Worm (Caenorhabditis elegans) whole organism, mixed stage, embryonic: Measurements from ENCODE around the gene H02F09.3.

Experiments used
- M03D4.4 ChIP-seq: sonication (generic microtip); optimal IDR thresholded peaks from 2 replicates; lab custom pipeline; 2017; ENCODE audit warnings: mild to moderate bottlenecking, missing genetic modification characterization, missing compliant biosample characterization
- bed-3 ChIP-seq: fragments of 200-800 bp; sonication (Bioruptor generic); optimal IDR thresholded peaks from 3 replicates; lab custom pipeline; 2018; ENCODE audit warnings: mild to moderate bottlenecking, missing genetic modification characterization, moderate library complexity, missing compliant biosample characterization
- ceh-39 ChIP-seq: fragments of 150-350 bp; optimal IDR thresholded peaks from 2 replicates; lab custom pipeline; 2014; ENCODE audit warnings: missing biosample characterization, missing genetic modification characterization
- ceh-43 ChIP-seq: fragments of 200-800 bp; sonication (Bioruptor generic); optimal IDR thresholded peaks from 2 replicates; lab custom pipeline; 2018; ENCODE audit warnings: mild to moderate bottlenecking, missing genetic modification characterization, moderate library complexity, missing compliant biosample characterization
- ceh-83 ChIP-seq: fragments of 200-800 bp; sonication (Bioruptor generic); optimal IDR thresholded peaks from 2 replicates; lab custom pipeline; 2018; ENCODE audit warnings: mild to moderate bottlenecking, missing genetic modification characterization, missing compliant biosample characterization
- ces-1 ChIP-seq: fragments of 150-350 bp; optimal IDR thresholded peaks from 2 replicates; lab custom pipeline; 2014; ENCODE audit warnings: missing biosample characterization, missing genetic modification reagents, missing genetic modification characterization
- cnd-1 ChIP-seq: fragments of 200-800 bp; sonication (Bioruptor generic); optimal IDR thresholded peaks from 2 replicates; lab custom pipeline; 2018; ENCODE audit warnings: mild to moderate bottlenecking, missing genetic modification characterization, missing compliant biosample characterization
- elt-1 ChIP-seq: sonication (generic microtip); optimal IDR thresholded peaks from 2 replicates; lab custom pipeline; 2017; ENCODE audit warnings: missing genetic modification characterization, mild to moderate bottlenecking, missing compliant biosample characterization, antibody characterized with exemption, moderate library complexity, borderline replicate concordance; ENCODE audit not compliant: insufficient read depth
- elt-3 ChIP-seq: fragments of 150-350 bp; optimal IDR thresholded peaks from 2 replicates; lab custom pipeline; 2014; ENCODE audit warnings: missing biosample characterization, missing genetic modification characterization
- flh-1 ChIP-seq: fragments of 200-800 bp; sonication (Bioruptor generic); optimal IDR thresholded peaks from 2 replicates; lab custom pipeline; 2018; ENCODE audit warnings: mild to moderate bottlenecking, missing genetic modification characterization, moderate library complexity, missing compliant biosample characterization
- ham-2 ChIP-seq: fragments of 200-800 bp; sonication (Bioruptor generic); optimal IDR thresholded peaks from 2 replicates; lab custom pipeline; 2018; ENCODE audit warnings: mild to moderate bottlenecking, missing genetic modification characterization, missing compliant biosample characterization
- hlh-1 ChIP-seq: fragments of 150-350 bp; optimal IDR thresholded peaks from 2 replicates; lab custom pipeline; 2014; ENCODE audit warnings: missing biosample characterization, missing genetic modification reagents, missing genetic modification characterization
- lin-13 ChIP-seq: fragments of 150-350 bp; optimal IDR thresholded peaks from 2 replicates; lab custom pipeline; 2014; ENCODE audit warnings: missing biosample characterization, missing genetic modification characterization
- lin-32 ChIP-seq: fragments of 200-800 bp; sonication (Bioruptor generic); optimal IDR thresholded peaks from 2 replicates; lab custom pipeline; 2018; ENCODE audit warnings: mild to moderate bottlenecking, missing genetic modification characterization, missing compliant biosample characterization
- lsy-2 ChIP-seq: fragments of 150-350 bp; optimal IDR thresholded peaks from 2 replicates; lab custom pipeline; 2014; ENCODE audit warnings: missing biosample characterization, missing genetic modification characterization
- mab-5 ChIP-seq: fragments of 150-350 bp; optimal IDR thresholded peaks from 2 replicates; lab custom pipeline; 2014; ENCODE audit warnings: missing biosample characterization, missing genetic modification characterization
- mep-1 ChIP-seq: fragments of 150-350 bp; optimal IDR thresholded peaks from 2 replicates; lab custom pipeline; 2017; ENCODE audit warnings: missing biosample characterization, missing genetic modification reagents, missing genetic modification characterization, inconsistent platforms
- mls-2 ChIP-seq: sonication (generic microtip); optimal IDR thresholded peaks from 2 replicates; lab custom pipeline; 2016; ENCODE audit warnings: mild to moderate bottlenecking, missing genetic modification characterization, moderate library complexity, missing compliant biosample characterization
- nhr-12 ChIP-seq: fragments of 150-350 bp; optimal IDR thresholded peaks from 2 replicates; lab custom pipeline; 2014; ENCODE audit warnings: missing biosample characterization, missing genetic modification characterization
- nhr-2 ChIP-seq: fragments of 150-350 bp; optimal IDR thresholded peaks from 2 replicates; lab custom pipeline; 2014; ENCODE audit warnings: missing biosample characterization, missing genetic modification characterization
- nhr-237 ChIP-seq: fragments of 150-350 bp; optimal IDR thresholded peaks from 2 replicates; lab custom pipeline; 2014; ENCODE audit warnings: missing biosample characterization, missing genetic modification characterization
- nhr-28 ChIP-seq: fragments of 150-350 bp; optimal IDR thresholded peaks from 2 replicates; lab custom pipeline; 2014; ENCODE audit warnings: missing biosample characterization, missing genetic modification characterization
- nhr-76 ChIP-seq: sonication (generic microtip); optimal IDR thresholded peaks from 2 replicates; lab custom pipeline; 2017; ENCODE audit warnings: missing biosample characterization, missing genetic modification characterization
- sem-2 ChIP-seq: fragments of 200-800 bp; sonication (Bioruptor generic); optimal IDR thresholded peaks from 2 replicates; lab custom pipeline; 2018; ENCODE audit warnings: mild to moderate bottlenecking, missing genetic modification characterization, missing compliant biosample characterization
- snpc-4 ChIP-seq: fragments of 150-350 bp; optimal IDR thresholded peaks from 2 replicates; lab custom pipeline; 2014; ENCODE audit warnings: missing biosample characterization, missing genetic modification characterization
- sptf-1 ChIP-seq: sonication (generic microtip); optimal IDR thresholded peaks from 2 replicates; lab custom pipeline; 2017; ENCODE audit warnings: mild to moderate bottlenecking, missing genetic modification characterization, moderate library complexity, missing compliant biosample characterization
- tbx-8 ChIP-seq: fragments of 200-800 bp; sonication (Bioruptor generic); optimal IDR thresholded peaks from 2 replicates; lab custom pipeline; 2018; ENCODE audit warnings: mild to moderate bottlenecking, missing genetic modification characterization, moderate library complexity, missing compliant biosample characterization
- unc-120 ChIP-seq: sonication (generic microtip); optimal IDR thresholded peaks from 2 replicates; lab custom pipeline; 2017; ENCODE audit warnings: missing genetic modification characterization, missing compliant biosample characterization; ENCODE audit not compliant: poor library complexity, severe bottlenecking
- unc-39 ChIP-seq: fragments of 150-350 bp; optimal IDR thresholded peaks from 2 replicates; lab custom pipeline; 2014; ENCODE audit warnings: missing biosample characterization, missing genetic modification characterization
- unc-62 ChIP-seq: fragments of 150-350 bp; optimal IDR thresholded peaks from 2 replicates; lab custom pipeline; 2014; ENCODE audit warnings: missing biosample characterization, missing genetic modification reagents, missing genetic modification characterization
- zip-8 ChIP-seq: fragments of 150-350 bp; optimal IDR thresholded peaks from 2 replicates; lab custom pipeline; 2014; ENCODE audit warnings: missing biosample characterization, missing genetic modification characterization
- ztf-11 ChIP-seq: fragments of 150-350 bp; optimal IDR thresholded peaks from 2 replicates; lab custom pipeline; 2014; ENCODE audit warnings: missing biosample characterization, missing genetic modification characterization

H02F09.3 gene

DNA sequence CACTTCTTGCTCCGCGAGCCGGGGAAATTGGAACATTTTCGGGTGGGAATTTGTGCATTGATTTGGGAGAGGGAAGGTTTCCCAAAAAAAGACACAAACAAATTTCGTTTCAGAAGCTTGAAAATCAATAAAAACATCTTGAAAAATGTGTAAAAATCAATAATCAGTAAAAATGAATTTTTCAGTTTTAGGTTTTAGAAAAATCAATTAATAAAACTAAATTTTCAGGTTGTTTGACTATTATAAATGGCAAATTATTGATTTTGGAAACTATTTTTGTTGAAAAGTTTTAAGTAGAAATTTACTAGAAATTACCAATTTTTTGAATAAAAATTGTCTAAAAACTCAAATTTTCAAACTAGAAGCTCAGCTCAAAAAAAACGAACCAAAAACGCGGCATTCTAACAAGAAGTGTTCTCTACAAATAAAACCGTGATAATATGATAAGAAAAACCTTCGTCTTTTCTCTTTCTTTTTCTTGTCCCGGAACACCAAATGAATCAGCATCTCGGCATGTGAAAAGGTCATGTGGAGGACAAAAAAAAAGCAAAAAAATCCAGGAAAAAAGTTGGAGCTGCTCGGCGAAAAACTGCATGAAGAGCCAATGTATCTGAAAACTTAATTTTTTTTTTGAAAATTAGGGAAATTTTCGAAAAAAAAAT lies 42.8 kb upstream of the H02F09.3 start:
- TF ChIP-seq nhr-2 (tag; lab: Kevin White, UChicago) (no peak), elt-1 (tag; lab: Kevin White, UChicago) (no peak), ham-2 (no peak), snpc-4 (tag; lab: Kevin White, UChicago) (no peak), mep-1 (no peak), ceh-83 (GFP tag; lab: Kevin White, UChicago) (no peak), nhr-28 (no peak), cnd-1 (tag; lab: Kevin White, UChicago) (no peak), ztf-11 (tag; lab: Kevin White, UChicago) (no peak), elt-3 (tag; lab: Kevin White, UChicago) (no peak), mls-2 (tag; lab: Kevin White, UChicago) (no peak), M03D4.4 (tag; lab: Kevin White, UChicago) (no peak), unc-62 (GFP tag; lab: Kevin White, UChicago) (no peak), ceh-39 (tag; lab: Kevin White, UChicago) (no peak)
- TF ChIP-seq, all 35 proteins: peak for 0

DNA sequence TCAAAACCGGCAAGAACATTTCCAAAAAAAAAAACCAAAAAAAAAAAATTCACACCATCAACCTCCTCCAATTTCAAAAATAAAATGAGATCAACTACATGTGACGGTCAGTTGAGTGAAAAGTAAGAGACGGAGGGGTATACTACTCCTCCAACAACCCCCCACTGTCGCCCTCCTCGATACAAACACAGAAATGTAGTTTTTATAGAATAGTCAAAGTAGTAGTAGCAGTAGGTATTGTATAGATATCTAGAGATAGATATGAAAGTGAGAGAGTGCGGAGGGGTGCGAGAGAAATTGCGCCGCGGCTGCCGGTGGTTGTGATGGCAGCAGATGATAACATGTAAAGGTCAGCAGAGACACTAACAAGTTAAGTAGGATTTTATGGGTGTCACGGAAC lies 41.1 kb upstream of the H02F09.3 start:
- peak; percentile 4 for TF ChIP-seq ham-2
- TF ChIP-seq ceh-43 (GFP tag; lab: Kevin White, UChicago) = no peak
- no peak for TF ChIP-seq unc-62 (GFP tag; lab: Kevin White, UChicago)
- no peak for TF ChIP-seq M03D4.4 (tag; lab: Kevin White, UChicago)
- TF ChIP-seq snpc-4 (tag; lab: Kevin White, UChicago) = no peak
- peak; percentile 24 for TF ChIP-seq elt-1 (tag; lab: Kevin White, UChicago)

DNA sequence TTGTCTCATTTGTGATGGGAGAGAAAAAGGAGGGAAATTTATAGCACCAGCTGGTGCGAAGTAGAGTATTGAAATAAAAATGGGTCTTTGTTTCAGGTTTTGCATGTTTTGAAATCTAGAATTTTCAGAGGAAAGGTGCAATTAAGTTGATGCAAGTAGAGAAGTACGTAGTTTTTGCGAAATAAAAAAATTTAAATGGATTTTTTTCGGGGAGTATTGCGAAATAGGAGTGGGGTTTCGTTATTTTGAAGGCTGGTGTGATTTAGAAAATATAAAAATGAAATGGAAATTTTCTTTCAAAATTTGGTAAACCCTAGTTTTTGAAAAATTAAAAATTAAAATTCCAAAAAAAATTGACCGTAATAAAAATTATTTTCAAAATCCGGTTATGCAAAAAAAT lies 40.4 kb upstream of the H02F09.3 start:
- TF ChIP-seq unc-120 (tag; lab: Kevin White, UChicago) = no peak
- TF ChIP-seq nhr-76 = no peak
- no peak for TF ChIP-seq tbx-8 (GFP tag; lab: Kevin White, UChicago)
- no peak for TF ChIP-seq ztf-11 (tag; lab: Kevin White, UChicago)
- no peak for TF ChIP-seq elt-1 (tag; lab: Kevin White, UChicago)
- TF ChIP-seq elt-3 (tag; lab: Kevin White, UChicago) = no peak
- no peak for TF ChIP-seq snpc-4 (tag; lab: Kevin White, UChicago)
- no peak for TF ChIP-seq bed-3 (GFP tag; lab: Kevin White, UChicago)
- TF ChIP-seq nhr-237 (tag; lab: Kevin White, UChicago) = no peak
- TF ChIP-seq ceh-39 (tag; lab: Kevin White, UChicago) = no peak
- no peak for TF ChIP-seq mep-1
- no peak for TF ChIP-seq mls-2 (tag; lab: Kevin White, UChicago)
- no peak for TF ChIP-seq mab-5 (tag; lab: Kevin White, UChicago)
- no peak for TF ChIP-seq M03D4.4 (tag; lab: Kevin White, UChicago)
- TF ChIP-seq zip-8 (tag; lab: Kevin White, UChicago) = no peak
- no peak for TF ChIP-seq unc-39 (tag; lab: Kevin White, UChicago)
- no peak for TF ChIP-seq lin-13
- TF ChIP-seq, all 35 proteins: peak for 0

DNA sequence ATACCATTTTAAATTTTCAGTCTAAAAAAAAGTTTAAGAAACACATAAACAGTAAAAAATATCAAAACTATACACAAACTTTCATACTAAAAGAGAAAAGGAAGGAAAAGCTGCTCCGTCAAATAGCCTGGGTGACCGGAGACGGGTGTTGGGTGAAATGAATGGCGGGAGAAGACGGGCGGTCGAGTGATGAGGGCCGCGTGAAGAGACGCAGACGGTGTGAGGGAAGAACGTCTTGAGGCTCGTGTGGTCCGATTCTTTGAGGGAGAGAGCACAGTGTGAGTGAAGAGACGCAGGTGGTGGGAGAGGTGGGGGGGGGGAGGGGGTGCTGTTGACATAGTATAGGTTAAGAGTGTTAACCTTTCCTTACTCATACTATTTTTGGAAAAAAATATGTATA lies 39.5 kb upstream of the H02F09.3 start:
- TF ChIP-seq sptf-1 (peak; percentile 44), M03D4.4 (tag; lab: Kevin White, UChicago) (no peak), mls-2 (tag; lab: Kevin White, UChicago) (no peak), flh-1 (GFP tag; lab: Kevin White, UChicago) (no peak), lsy-2 (tag; lab: Kevin White, UChicago) (no peak), ces-1 (GFP tag; lab: Kevin White, UChicago) (no peak), unc-62 (GFP tag; lab: Kevin White, UChicago) (no peak), nhr-2 (tag; lab: Kevin White, UChicago) (peak; percentile 41), lin-32 (no peak), mep-1 (peak; percentile 36)

DNA sequence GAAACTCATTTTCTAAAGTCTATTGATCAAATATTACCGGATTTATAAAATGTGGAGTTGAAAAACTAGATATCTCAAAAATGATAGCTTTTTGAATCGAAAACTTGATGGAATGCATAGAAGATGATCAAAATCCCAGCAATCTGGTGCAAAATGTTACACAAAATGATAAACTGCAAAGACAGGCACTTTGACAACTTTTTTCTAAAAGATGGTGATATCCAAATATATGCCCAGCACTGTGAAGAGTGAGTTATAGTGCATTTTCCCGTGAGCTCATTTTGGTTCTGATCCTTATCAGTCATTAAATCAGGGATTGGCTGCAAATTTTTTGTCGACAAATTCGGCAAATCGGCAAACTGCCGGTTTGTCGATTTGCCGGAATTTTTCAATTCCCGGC lies 33.2 kb upstream of the H02F09.3 start, which contains the start of gene K06A9.3:
K06A9.3 (minus strand) TSS at position 101 of the 400 bp plus-strand sequence.
- TF ChIP-seq ceh-39 (tag; lab: Kevin White, UChicago) (no peak), lin-32 (no peak), ces-1 (GFP tag; lab: Kevin White, UChicago) (no peak), bed-3 (GFP tag; lab: Kevin White, UChicago) (no peak), sem-2 (GFP tag; lab: Kevin White, UChicago) (no peak), nhr-12 (tag; lab: Kevin White, UChicago) (no peak), hlh-1 (tag; lab: Kevin White, UChicago) (no peak), unc-62 (GFP tag; lab: Kevin White, UChicago) (no peak), ztf-11 (tag; lab: Kevin White, UChicago) (no peak), lsy-2 (tag; lab: Kevin White, UChicago) (no peak), mab-5 (tag; lab: Kevin White, UChicago) (no peak), nhr-28 (no peak), nhr-76 (no peak), unc-39 (tag; lab: Kevin White, UChicago) (no peak)
